Worm (Caenorhabditis elegans) whole organism, young adult: Measurements from ENCODE around the gene K01A12.4.

ENCODE experiments used
- B0019.2 ChIP-seq: fragments of 200-800 bp; sonication (Bioruptor generic); conservative IDR thresholded peaks from 2 replicates; pipeline ENCODE4 v1.3.6; 2022; ENCODE audit warnings: missing genetic modification reagents, missing genetic modification characterization, missing compliant biosample characterization
- B0261.1 ChIP-seq: sonication (generic microtip); optimal IDR thresholded peaks from 2 replicates; lab custom pipeline; 2016; ENCODE audit warnings: mild to moderate bottlenecking, missing genetic modification characterization, moderate library complexity, missing compliant biosample characterization
- B0336.3 ChIP-seq: fragments of 200-800 bp; sonication (Bioruptor generic); IDR thresholded peaks from 2 replicates; pipeline ENCODE4 v1.3.6; 2022; ENCODE audit warnings: missing genetic modification characterization, missing compliant biosample characterization
- D2030.7 ChIP-seq: fragments of 200-800 bp; sonication (Bioruptor generic); IDR thresholded peaks from 2 replicates; pipeline ENCODE4 v1.3.6; 2022; ENCODE audit warnings: missing genetic modification reagents, missing genetic modification characterization, missing compliant biosample characterization
- F33H1.4 ChIP-seq: fragments of 200-800 bp; sonication (Bioruptor generic); IDR thresholded peaks from 2 replicates; pipeline ENCODE4 v1.3.6; 2022; ENCODE audit warnings: missing genetic modification reagents, missing genetic modification characterization, missing compliant biosample characterization
- F49E8.2 ChIP-seq: sonication (generic microtip); optimal IDR thresholded peaks from 3 replicates; lab custom pipeline; 2017; ENCODE audit warnings: missing genetic modification characterization, mild to moderate bottlenecking, missing compliant biosample characterization, antibody characterized with exemption, moderate library complexity; ENCODE audit not compliant: insufficient read depth
- F52B5.7 ChIP-seq: sonication (generic microtip); optimal IDR thresholded peaks from 2 replicates; lab custom pipeline; 2016; ENCODE audit warnings: mild to moderate bottlenecking, missing genetic modification characterization, missing compliant biosample characterization
- K11D2.4 ChIP-seq: fragments of 200-800 bp; sonication (Bioruptor generic); IDR thresholded peaks from 2 replicates; pipeline ENCODE4 v1.3.6; 2022; ENCODE audit warnings: missing genetic modification reagents, missing genetic modification characterization, missing compliant biosample characterization
- T26A5.8 ChIP-seq: sonication (generic microtip); optimal IDR thresholded peaks from 2 replicates; lab custom pipeline; 2016; ENCODE audit warnings: missing genetic modification characterization, missing compliant biosample characterization
- akir-1 ChIP-seq: fragments of 200-800 bp; sonication (Bioruptor generic); optimal IDR thresholded peaks from 2 replicates; lab custom pipeline; 2018; ENCODE audit warnings: mild to moderate bottlenecking, missing genetic modification characterization, moderate library complexity, missing compliant biosample characterization
- atf-7 ChIP-seq: sonication (generic microtip); optimal IDR thresholded peaks from 2 replicates; lab custom pipeline; 2017; ENCODE audit warnings: mild to moderate bottlenecking, missing genetic modification characterization, missing compliant biosample characterization
- attf-3 ChIP-seq: fragments of 200-800 bp; sonication (Bioruptor generic); conservative IDR thresholded peaks from 2 replicates; pipeline ENCODE4 v1.3.6; 2022; ENCODE audit warnings: missing genetic modification reagents, missing genetic modification characterization, missing compliant biosample characterization
- bed-1 ChIP-seq: fragments of 200-800 bp; sonication (Bioruptor generic); IDR thresholded peaks from 2 replicates; pipeline ENCODE4 v1.3.6; 2022; ENCODE audit warnings: missing genetic modification reagents, missing genetic modification characterization, missing compliant biosample characterization
- cebp-2 ChIP-seq: fragments of 200-800 bp; sonication (Bioruptor generic); IDR thresholded peaks from 2 replicates; pipeline ENCODE4 v1.3.6; 2022; ENCODE audit warnings: missing genetic modification characterization, missing compliant biosample characterization
- ceh-58 ChIP-seq: fragments of 200-800 bp; sonication (Bioruptor generic); IDR thresholded peaks from 2 replicates; pipeline ENCODE4 v1.3.6; 2022; ENCODE audit warnings: missing genetic modification characterization, missing compliant biosample characterization
- ceh-79 ChIP-seq: sonication (generic microtip); optimal IDR thresholded peaks from 2 replicates; lab custom pipeline; 2017; ENCODE audit warnings: mild to moderate bottlenecking, missing genetic modification characterization, missing compliant biosample characterization
- dox-1 ChIP-seq: fragments of 200-800 bp; sonication (Bioruptor generic); IDR thresholded peaks from 2 replicates; pipeline ENCODE4 v1.3.6; 2022; ENCODE audit warnings: missing genetic modification reagents, missing genetic modification characterization, missing compliant biosample characterization
- egl-18 ChIP-seq: fragments of 200-800 bp; sonication (Bioruptor generic); IDR thresholded peaks from 2 replicates; pipeline ENCODE4 v1.3.6; 2022; ENCODE audit warnings: missing genetic modification reagents, missing genetic modification characterization, missing compliant biosample characterization
- egrh-3 ChIP-seq: fragments of 200-800 bp; sonication (Bioruptor generic); IDR thresholded peaks from 2 replicates; pipeline ENCODE4 v1.3.6; 2022; ENCODE audit warnings: missing genetic modification reagents, missing genetic modification characterization, missing compliant biosample characterization
- ets-4 ChIP-seq: fragments of 200-800 bp; sonication (Bioruptor generic); optimal IDR thresholded peaks from 2 replicates; lab custom pipeline; 2018; ENCODE audit warnings: mild to moderate bottlenecking, missing genetic modification characterization, missing compliant biosample characterization
- fkh-3 ChIP-seq: sonication (generic microtip); optimal IDR thresholded peaks from 2 replicates; lab custom pipeline; 2016; ENCODE audit warnings: mild to moderate bottlenecking, missing genetic modification characterization, missing compliant biosample characterization
- let-607 ChIP-seq, 2 experiments: fragments of 200-800 bp in 1 of 2; sonication (Bioruptor generic) in 1 of 2; sonication (generic microtip) in 1 of 2; optimal IDR thresholded peaks; 2 replicates each; lab custom pipeline; 2016 to 2018; ENCODE audit warnings: mild to moderate bottlenecking in 2 of 2, missing compliant biosample characterization in 2 of 2, missing genetic modification characterization in 2 of 2, moderate library complexity in 2 of 2, missing genotype in 1 of 2
- lin-40 ChIP-seq: sonication (generic microtip); optimal IDR thresholded peaks from 2 replicates; lab custom pipeline; 2016; ENCODE audit warnings: missing genetic modification characterization, mild to moderate bottlenecking, missing compliant biosample characterization, missing genotype, missing genetic modification reagents
- lin-54 ChIP-seq: fragments of 200-800 bp; sonication (Bioruptor generic); optimal IDR thresholded peaks from 2 replicates; lab custom pipeline; 2018; ENCODE audit warnings: mild to moderate bottlenecking, missing genetic modification characterization, missing compliant biosample characterization
- lsy-27 ChIP-seq: sonication (generic microtip); optimal IDR thresholded peaks from 2 replicates; lab custom pipeline; 2017; ENCODE audit warnings: missing genetic modification characterization, mild to moderate bottlenecking, missing compliant biosample characterization, antibody characterized with exemption, missing genotype, borderline replicate concordance; ENCODE audit not compliant: insufficient read depth
- nhr-80 ChIP-seq: sonication (generic microtip); optimal IDR thresholded peaks from 2 replicates; lab custom pipeline; 2016; ENCODE audit warnings: missing genetic modification characterization, missing compliant biosample characterization
- repo-1 ChIP-seq: sonication (generic microtip); optimal IDR thresholded peaks from 2 replicates; lab custom pipeline; 2017; ENCODE audit warnings: mild to moderate bottlenecking, missing genetic modification characterization, missing compliant biosample characterization
- rpc-1 ChIP-seq, 2 experiments: fragments of 150-350 bp in 1 of 2; sonication (generic microtip) in 1 of 2; optimal IDR thresholded peaks; 2 replicates each; lab custom pipeline; 2014 to 2018; ENCODE audit warnings: missing biosample characterization in 1 of 2, missing genetic modification characterization in 1 of 2, missing genetic modification reagents in 1 of 2, missing genotype in 1 of 2
- sdz-38 ChIP-seq: sonication (generic microtip); optimal IDR thresholded peaks from 2 replicates; lab custom pipeline; 2016; ENCODE audit warnings: missing genotype, missing genetic modification characterization, missing compliant biosample characterization
- snpc-1.1 ChIP-seq: sonication (generic microtip); optimal IDR thresholded peaks from 2 replicates; lab custom pipeline; 2017; ENCODE audit warnings: missing genetic modification characterization, mild to moderate bottlenecking, missing compliant biosample characterization, antibody characterized with exemption, moderate library complexity, missing genotype, missing genetic modification reagents; ENCODE audit not compliant: insufficient read depth
- snpc-3.4 ChIP-seq: sonication (generic microtip); optimal IDR thresholded peaks from 2 replicates; lab custom pipeline; 2017; ENCODE audit warnings: missing genetic modification characterization, mild to moderate bottlenecking, missing compliant biosample characterization, antibody characterized with exemption, moderate library complexity, missing genotype, missing genetic modification reagents
- snpc-4 ChIP-seq, 5 experiments: fragments of 150-350 bp in 1 of 5; sonication (generic microtip) in 4 of 5; optimal IDR thresholded peaks; 2 replicates each; lab custom pipeline; 2014 to 2018; ENCODE audit warnings: missing genetic modification characterization in 5 of 5, missing biosample characterization in 3 of 5, antibody characterized with exemption in 2 of 5, mild to moderate bottlenecking in 2 of 5, missing compliant biosample characterization in 2 of 5, missing genotype in 2 of 5, moderate library complexity in 2 of 5, missing genetic modification reagents in 1 of 5
- sptf-2 ChIP-seq: fragments of 200-800 bp; sonication (Bioruptor generic); optimal IDR thresholded peaks from 2 replicates; lab custom pipeline; 2018; ENCODE audit warnings: mild to moderate bottlenecking, missing genetic modification characterization, missing compliant biosample characterization
- zfh-2 ChIP-seq: fragments of 200-800 bp; sonication (Bioruptor generic); conservative IDR thresholded peaks from 2 replicates; pipeline ENCODE4 v1.3.6; 2022; ENCODE audit warnings: missing genetic modification reagents, missing genetic modification characterization, missing compliant biosample characterization
- ztf-18 ChIP-seq: sonication (generic microtip); optimal IDR thresholded peaks from 2 replicates; lab custom pipeline; 2016; ENCODE audit warnings: missing genotype, mild to moderate bottlenecking, missing genetic modification characterization, missing compliant biosample characterization

Gene K01A12.4

ce11 chrX:8598491-8598890 lies 12.2 kb upstream of the K01A12.4 start:
- TF ChIP-seq rpc-1 (optimal IDR thresholded peaks at IDR 0.05; lab: Kevin White, UChicago) (no peak), rpc-1 (tag; optimal IDR thresholded peaks at IDR 0.05; lab: Kevin White, UChicago) (no peak), attf-3 (GFP tag; lab: Robert Waterston, UW) (no peak), bed-1 (GFP tag; lab: Robert Waterston, UW) (no peak)
- TF ChIP-seq, all 124 proteins: peak for 0

- no peak for TF ChIP-seq akir-1 (GFP tag; lab: Kevin White, UChicago)
- no peak for TF ChIP-seq K11D2.4 (GFP tag; lab: Robert Waterston, UW)
- TF ChIP-seq ceh-58 (GFP tag; lab: Robert Waterston, UW): no peak
- no peak for TF ChIP-seq egl-18 (GFP tag; lab: Robert Waterston, UW)
- no peak for TF ChIP-seq snpc-4 (GFP tag; optimal IDR thresholded peaks at IDR 0.05; lab: Kevin White, UChicago)
- TF ChIP-seq snpc-4 (tag; optimal IDR thresholded peaks at IDR 0.05; lab: Kevin White, UChicago): no peak
- TF ChIP-seq snpc-3.4 (tag; lab: Kevin White, UChicago): no peak
- TF ChIP-seq B0019.2 (GFP tag; lab: Robert Waterston, UW): no peak
- no peak for TF ChIP-seq attf-3 (GFP tag; lab: Robert Waterston, UW)
- TF ChIP-seq F52B5.7: no peak
- no peak for TF ChIP-seq sptf-2 (GFP tag; lab: Kevin White, UChicago)
- no peak for TF ChIP-seq ztf-18 (tag; lab: Kevin White, UChicago)
- TF ChIP-seq F49E8.2 (tag; lab: Kevin White, UChicago): no peak
- TF ChIP-seq lin-40 (tag; lab: Kevin White, UChicago): no peak
Measured at ce11 chrX:8599725-8600124, 11.0 kb upstream of the K01A12.4 start.

ce11 chrX:8601235-8601634 lies 9.5 kb upstream of the K01A12.4 start, which contains the start of gene F18E9.1:
Gene F18E9.1 (plus strand): TSS chrX:8601535.
- TF ChIP-seq egrh-3 (GFP tag; lab: Robert Waterston, UW) (no peak), ceh-79 (tag; lab: Kevin White, UChicago) (no peak)

- TF ChIP-seq cebp-2 (GFP tag; lab: Robert Waterston, UW) (0 out of 2 replicates have a peak, but pooled peaks have one; percentile 26), T26A5.8 (tag; lab: Kevin White, UChicago) (no peak)
Measured at ce11 chrX:8602722-8603427, 7.8 kb upstream of the K01A12.4 start.

- TF ChIP-seq B0336.3 (GFP tag; lab: Robert Waterston, UW) (peak; percentile 35; the same call in 1 of the 2 replicates), B0019.2 (GFP tag; lab: Robert Waterston, UW) (no peak), lin-54 (GFP tag; lab: Kevin White, UChicago) (no peak), snpc-1.1 (tag; lab: Kevin White, UChicago) (no peak), dox-1 (GFP tag; lab: Robert Waterston, UW) (peak; percentile 63), lsy-27 (tag; lab: Kevin White, UChicago) (no peak), let-607 (tag; optimal IDR thresholded peaks at IDR 0.05; lab: Kevin White, UChicago) (peak in 1 of 2 experiments; percentile 22), repo-1 (tag; lab: Kevin White, UChicago) (no peak), sdz-38 (tag; lab: Kevin White, UChicago) (no peak), fkh-3 (tag; lab: Kevin White, UChicago) (no peak), T26A5.8 (tag; lab: Kevin White, UChicago) (no peak), zfh-2 (GFP tag; lab: Robert Waterston, UW) (0 out of 2 replicates have a peak, but pooled peaks have one; percentile 29), F49E8.2 (tag; lab: Kevin White, UChicago) (no peak), D2030.7 (no peak), ets-4 (GFP tag; lab: Kevin White, UChicago) (peak; percentile 8), K11D2.4 (GFP tag; lab: Robert Waterston, UW) (no peak), B0261.1 (no peak), F33H1.4 (GFP tag; lab: Robert Waterston, UW) (no peak), atf-7 (tag; lab: Kevin White, UChicago) (peak; percentile 88), nhr-80 (tag; lab: Kevin White, UChicago) (peak; percentile 88)
- TF ChIP-seq, all 124 proteins: peak for 7
Measured at ce11 chrX:8604160-8604559, 6.5 kb upstream of the K01A12.4 start.
